Worm (Caenorhabditis elegans): Measurements from ENCODE around the gene sdha-1.

DNA sequence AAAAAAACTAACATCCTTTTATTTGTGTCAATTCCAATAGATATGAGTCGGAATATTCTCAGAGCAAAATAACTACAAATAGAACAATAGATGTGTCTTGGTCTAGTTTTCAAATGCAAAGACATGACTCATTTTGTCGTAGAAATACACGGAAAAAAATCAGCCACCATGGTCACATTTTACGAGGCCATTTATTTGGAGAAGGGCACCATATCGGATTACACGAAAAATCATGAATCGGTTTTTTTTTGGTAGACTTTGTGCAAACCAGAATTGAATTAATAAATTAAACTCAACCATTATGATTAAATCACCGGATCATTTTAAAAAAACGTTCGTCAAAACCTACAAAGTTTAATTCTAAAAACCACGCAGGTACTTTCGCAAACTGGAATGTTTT lies 25.4 kb downstream of the sdha-1 start, which contains the start of gene H03E18.2:
- TF ChIP-seq egl-27 (tag; optimal IDR thresholded peaks at IDR 0.05) (no peak), fos-1 (tag; optimal IDR thresholded peaks at IDR 0.05) (no peak), aly-2 (tag; optimal IDR thresholded peaks at IDR 0.05) (no peak), ama-1 (optimal IDR thresholded peaks at IDR 0.05) (no peak), unc-62 (GFP tag; optimal IDR thresholded peaks at IDR 0.05) (no peak), lin-13 (GFP tag; optimal IDR thresholded peaks at IDR 0.05) (no peak), snpc-4 (tag; optimal IDR thresholded peaks at IDR 0.05) (no peak)

Data from whole organism, L2 larva.